Worm (Caenorhabditis elegans): ENCODE measurements around the gene M57.2.

- TF ChIP-seq lin-13 (GFP tag; optimal IDR thresholded peaks at IDR 0.05), result no peak
- no peak for TF ChIP-seq F16B12.6 (tag; optimal IDR thresholded peaks at IDR 0.05)
- TF ChIP-seq mep-1 (tag; optimal IDR thresholded peaks at IDR 0.05), result no peak
- TF ChIP-seq lin-39 (tag; optimal IDR thresholded peaks at IDR 0.05), result no peak
- TF ChIP-seq nhr-77 (tag; optimal IDR thresholded peaks at IDR 0.05), result no peak
- no peak for TF ChIP-seq nhr-11 (tag; optimal IDR thresholded peaks at IDR 0.05)
- no peak for TF ChIP-seq pag-3 (tag; optimal IDR thresholded peaks at IDR 0.05; ENCODE audit: borderline replicate concordance, insufficient read depth)
Measured at ce11 chrIV:3509477-3510063, 17.6 kb upstream of the M57.2 start, which contains the start of gene ced-10.

All from whole organism, L1 larva.